Worm (Caenorhabditis elegans) whole organism, L1 larva: ENCODE results near the gene rbm-22.
A peak's percentile ranks its signal among the peaks of the same experiment; 100 is the strongest.

Experiments used
- C04F5.9 ChIP-seq: sonication (generic microtip); optimal IDR thresholded peaks from 2 replicates; lab custom pipeline; 2016; ENCODE audit warnings: missing genetic modification characterization, missing compliant biosample characterization
- C16A3.4 ChIP-seq: fragments of 150-350 bp; optimal IDR thresholded peaks from 2 replicates; lab custom pipeline; 2014; ENCODE audit warnings: missing biosample characterization, missing genetic modification characterization
- Y116A8C.19 ChIP-seq: sonication (generic microtip); optimal IDR thresholded peaks from 2 replicates; lab custom pipeline; 2016; ENCODE audit warnings: missing compliant biosample characterization, missing genetic modification characterization, borderline replicate concordance
- alr-1 ChIP-seq: fragments of 200-800 bp; sonication (Bioruptor generic); optimal IDR thresholded peaks from 2 replicates; lab custom pipeline; 2018; ENCODE audit warnings: borderline replicate concordance, mild to moderate bottlenecking, missing genetic modification characterization, missing compliant biosample characterization
- aly-2 ChIP-seq: fragments of 150-350 bp; optimal IDR thresholded peaks from 2 replicates; lab custom pipeline; 2014; ENCODE audit warnings: missing biosample characterization, missing genetic modification characterization
- ama-1 ChIP-seq: fragments of 150-350 bp; optimal IDR thresholded peaks from 2 replicates; lab custom pipeline; 2014
- ceh-63 ChIP-seq: fragments of 200-800 bp; sonication (Bioruptor generic); optimal IDR thresholded peaks from 2 replicates; lab custom pipeline; 2018; ENCODE audit warnings: mild to moderate bottlenecking, missing genetic modification characterization, missing compliant biosample characterization
- ceh-90 ChIP-seq: sonication (generic microtip); optimal IDR thresholded peaks from 2 replicates; lab custom pipeline; 2016; ENCODE audit warnings: missing genetic modification characterization, missing compliant biosample characterization
- ces-1 ChIP-seq: fragments of 150-350 bp; optimal IDR thresholded peaks from 2 replicates; lab custom pipeline; 2014; ENCODE audit warnings: missing biosample characterization, missing genetic modification reagents, missing genetic modification characterization
- dpl-1 ChIP-seq, 3 experiments: fragments of 150-350 bp in 2 of 3; sonication (generic microtip) in 1 of 3; optimal IDR thresholded peaks; 2 replicates each; lab custom pipeline; 2014 to 2017; ENCODE audit warnings: missing biosample characterization in 3 of 3, missing genetic modification characterization in 3 of 3, missing genetic modification reagents in 3 of 3
- dsc-1 ChIP-seq: sonication (generic microtip); optimal IDR thresholded peaks from 2 replicates; lab custom pipeline; 2016; ENCODE audit warnings: mild to moderate bottlenecking, missing genetic modification characterization, missing compliant biosample characterization
- efl-1 ChIP-seq, 4 experiments: fragments of 150-350 bp; optimal IDR thresholded peaks in 3 of 4; peaks in 1 of 4; 1 replicate in 1 of 4; 2 replicates in 3 of 4; lab custom pipeline; 2014; ENCODE audit warnings: missing biosample characterization in 2 of 4, missing genetic modification characterization in 2 of 4, missing genetic modification reagents in 2 of 4
- efl-3 ChIP-seq: fragments of 200-800 bp; sonication (Bioruptor generic); optimal IDR thresholded peaks from 2 replicates; lab custom pipeline; 2018; ENCODE audit warnings: mild to moderate bottlenecking, missing genetic modification characterization, missing compliant biosample characterization
- egl-13 ChIP-seq: sonication (generic microtip); optimal IDR thresholded peaks from 2 replicates; lab custom pipeline; 2016; ENCODE audit warnings: missing genotype, missing genetic modification reagents, missing genetic modification characterization, missing compliant biosample characterization
- elt-2 ChIP-seq: sonication (generic microtip); optimal IDR thresholded peaks from 2 replicates; lab custom pipeline; 2016; ENCODE audit warnings: missing genetic modification characterization, mild to moderate bottlenecking, inconsistent platforms, missing compliant biosample characterization, missing genetic modification reagents
- fkh-10 ChIP-seq: sonication (generic microtip); optimal IDR thresholded peaks from 2 replicates; lab custom pipeline; 2017; ENCODE audit warnings: missing biosample characterization, missing genetic modification reagents, missing genetic modification characterization
- fkh-8 ChIP-seq: sonication (generic microtip); optimal IDR thresholded peaks from 2 replicates; lab custom pipeline; 2016; ENCODE audit warnings: mild to moderate bottlenecking, missing genetic modification characterization, missing compliant biosample characterization
- grh-1 ChIP-seq: fragments of 200-800 bp; sonication (Bioruptor generic); IDR thresholded peaks from 2 replicates; pipeline ENCODE4 v1.3.6; 2022; ENCODE audit warnings: missing genetic modification reagents, missing genetic modification characterization, missing compliant biosample characterization
- hlh-4 ChIP-seq: sonication (generic microtip); optimal IDR thresholded peaks from 2 replicates; lab custom pipeline; 2016; ENCODE audit warnings: mild to moderate bottlenecking, missing genetic modification characterization, missing compliant biosample characterization
- lin-14 ChIP-seq: fragments of 200-800 bp; sonication (Bioruptor generic); optimal IDR thresholded peaks from 2 replicates; lab custom pipeline; 2018; ENCODE audit warnings: mild to moderate bottlenecking, missing genetic modification characterization, moderate library complexity, missing compliant biosample characterization
- lin-15B ChIP-seq: fragments of 150-350 bp; sonication (generic microtip); optimal IDR thresholded peaks from 3 replicates; lab custom pipeline; 2014; ENCODE audit warnings: missing biosample characterization, missing genetic modification characterization
- lin-35 ChIP-seq, 2 experiments: fragments of 150-350 bp; optimal IDR thresholded peaks; 2 replicates each; lab custom pipeline; 2014; ENCODE audit warnings: missing biosample characterization in 2 of 2, missing genetic modification characterization in 2 of 2, missing genetic modification reagents in 2 of 2
- lin-39 ChIP-seq: fragments of 150-350 bp; optimal IDR thresholded peaks from 2 replicates; lab custom pipeline; 2014; ENCODE audit warnings: missing biosample characterization, missing genetic modification reagents, missing genetic modification characterization
- lsy-2 ChIP-seq, 2 experiments: fragments of 150-350 bp; optimal IDR thresholded peaks; 2 replicates each; lab custom pipeline; 2014; ENCODE audit warnings: missing biosample characterization in 2 of 2, missing genetic modification characterization in 2 of 2
- mab-9 ChIP-seq: fragments of 200-800 bp; sonication (Bioruptor generic); IDR thresholded peaks from 2 replicates; pipeline ENCODE4 v1.3.6; 2022; ENCODE audit warnings: missing genetic modification reagents, missing genetic modification characterization, missing compliant biosample characterization
- mdl-1 ChIP-seq, 2 experiments: fragments of 150-350 bp; optimal IDR thresholded peaks; 2 replicates each; lab custom pipeline; 2014 to 2017; ENCODE audit warnings: missing biosample characterization in 2 of 2, missing genetic modification characterization in 2 of 2, inconsistent platforms in 1 of 2
- mef-2 ChIP-seq: fragments of 150-350 bp; optimal IDR thresholded peaks from 2 replicates; lab custom pipeline; 2014; ENCODE audit warnings: missing biosample characterization, missing genetic modification characterization
- mep-1 ChIP-seq: fragments of 150-350 bp; optimal IDR thresholded peaks from 2 replicates; lab custom pipeline; 2014; ENCODE audit warnings: missing biosample characterization, missing genetic modification characterization
- nhr-19 ChIP-seq: fragments of 200-800 bp; sonication (Bioruptor generic); conservative IDR thresholded peaks from 2 replicates; pipeline ENCODE4 v1.3.6; 2022; ENCODE audit warnings: missing genetic modification characterization, missing compliant biosample characterization
- nhr-28 ChIP-seq: fragments of 150-350 bp; optimal IDR thresholded peaks from 2 replicates; lab custom pipeline; 2014; ENCODE audit warnings: missing biosample characterization, missing genetic modification characterization
- nhr-47 ChIP-seq: sonication (generic microtip); optimal IDR thresholded peaks from 2 replicates; lab custom pipeline; 2016; ENCODE audit warnings: mild to moderate bottlenecking, missing genetic modification characterization, moderate library complexity, missing compliant biosample characterization
- nhr-71 ChIP-seq: sonication (generic microtip); optimal IDR thresholded peaks from 2 replicates; lab custom pipeline; 2016; ENCODE audit warnings: mild to moderate bottlenecking, missing genetic modification characterization, moderate library complexity, missing compliant biosample characterization
- nhr-77 ChIP-seq: fragments of 150-350 bp; optimal IDR thresholded peaks from 2 replicates; lab custom pipeline; 2014; ENCODE audit warnings: missing biosample characterization, missing genetic modification characterization
- nhr-84 ChIP-seq: sonication (generic microtip); optimal IDR thresholded peaks from 2 replicates; lab custom pipeline; 2017; ENCODE audit warnings: missing biosample characterization, missing genetic modification characterization
- pag-3 ChIP-seq: sonication (generic microtip); optimal IDR thresholded peaks from 2 replicates; lab custom pipeline; 2017; ENCODE audit warnings: missing genetic modification characterization, mild to moderate bottlenecking, missing compliant biosample characterization, antibody characterized with exemption, borderline replicate concordance; ENCODE audit not compliant: insufficient read depth
- pax-3 ChIP-seq: fragments of 200-800 bp; sonication (Bioruptor generic); optimal IDR thresholded peaks from 2 replicates; lab custom pipeline; 2018; ENCODE audit warnings: mild to moderate bottlenecking, missing genetic modification characterization, moderate library complexity, missing compliant biosample characterization
- pqm-1 ChIP-seq: sonication (generic microtip); optimal IDR thresholded peaks from 3 replicates; lab custom pipeline; 2017; ENCODE audit warnings: missing biosample characterization, missing genetic modification characterization
- rnt-1 ChIP-seq: sonication (generic microtip); optimal IDR thresholded peaks from 2 replicates; lab custom pipeline; 2016; ENCODE audit warnings: mild to moderate bottlenecking, missing genetic modification characterization, moderate library complexity, missing compliant biosample characterization
- skn-1 ChIP-seq: fragments of 150-350 bp; optimal IDR thresholded peaks from 2 replicates; lab custom pipeline; 2014; ENCODE audit warnings: missing biosample characterization, missing genetic modification characterization
- sup-37 ChIP-seq: fragments of 200-800 bp; sonication (Bioruptor generic); optimal IDR thresholded peaks from 2 replicates; lab custom pipeline; 2018; ENCODE audit warnings: mild to moderate bottlenecking, missing genetic modification characterization, missing compliant biosample characterization
- tlp-1 ChIP-seq: fragments of 150-350 bp; optimal IDR thresholded peaks from 2 replicates; lab custom pipeline; 2014; ENCODE audit warnings: missing biosample characterization, missing genetic modification characterization
- unc-62 ChIP-seq: fragments of 150-350 bp; optimal IDR thresholded peaks from 2 replicates; lab custom pipeline; 2014; ENCODE audit warnings: missing biosample characterization, missing genetic modification reagents, missing genetic modification characterization
- vab-15 ChIP-seq: sonication (generic microtip); optimal IDR thresholded peaks from 2 replicates; lab custom pipeline; 2017; ENCODE audit warnings: missing genotype, mild to moderate bottlenecking, missing genetic modification characterization, missing compliant biosample characterization
- zag-1 ChIP-seq: fragments of 150-350 bp; optimal IDR thresholded peaks from 2 replicates; lab custom pipeline; 2014; ENCODE audit warnings: missing biosample characterization, missing genetic modification characterization
- ztf-11 ChIP-seq, 2 experiments: sonication (generic microtip); optimal IDR thresholded peaks; 2 replicates each; lab custom pipeline; 2016 to 2017; ENCODE audit warnings: missing genetic modification characterization in 2 of 2, missing biosample characterization in 1 of 2, missing compliant biosample characterization in 1 of 2
- ztf-4 ChIP-seq: fragments of 150-350 bp; optimal IDR thresholded peaks from 2 replicates; lab custom pipeline; 2014; ENCODE audit warnings: missing biosample characterization, missing genetic modification characterization

The rbm-22 gene

DNA sequence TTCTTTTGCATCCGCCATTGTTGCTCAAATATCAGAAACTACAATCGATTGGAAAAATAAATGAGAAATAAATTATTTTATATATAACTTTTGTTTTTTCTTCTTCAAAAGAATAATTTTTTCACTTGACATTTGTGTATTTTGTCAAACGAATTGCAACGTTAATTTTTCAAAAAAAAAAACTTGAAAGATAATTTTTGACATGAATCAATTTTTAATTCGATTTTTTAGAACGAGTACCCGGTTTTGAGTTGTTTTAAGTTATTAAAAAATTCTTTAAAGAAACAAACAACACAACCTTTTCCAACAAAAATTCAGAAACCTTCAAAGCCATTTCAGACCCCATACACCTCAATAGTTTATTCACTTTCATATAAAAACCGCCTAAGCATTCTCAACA, 23.1 kb downstream of the rbm-22 start, which contains the start of gene F13E9.5:
Gene F13E9.5, minus strand, starts transcription at position 101 of the 400 bp plus-strand sequence.
- no peak for TF ChIP-seq skn-1 (tag; lab: Kevin White, UChicago)
- no peak for TF ChIP-seq efl-3 (GFP tag; lab: Kevin White, UChicago)
- TF ChIP-seq Y116A8C.19: no peak
- TF ChIP-seq ceh-63 (GFP tag; lab: Kevin White, UChicago): no peak
- no peak for TF ChIP-seq mdl-1 (tag; optimal IDR thresholded peaks at IDR 0.05; lab: Kevin White, UChicago)
- TF ChIP-seq lsy-2 (tag; optimal IDR thresholded peaks at IDR 0.05; lab: Kevin White, UChicago): no peak
- TF ChIP-seq elt-2: no peak
- TF ChIP-seq pag-3 (tag; lab: Kevin White, UChicago): no peak
- TF ChIP-seq egl-13 (tag; lab: Kevin White, UChicago): no peak
- no peak for TF ChIP-seq unc-62
- TF ChIP-seq nhr-28 (tag; lab: Kevin White, UChicago): no peak

DNA sequence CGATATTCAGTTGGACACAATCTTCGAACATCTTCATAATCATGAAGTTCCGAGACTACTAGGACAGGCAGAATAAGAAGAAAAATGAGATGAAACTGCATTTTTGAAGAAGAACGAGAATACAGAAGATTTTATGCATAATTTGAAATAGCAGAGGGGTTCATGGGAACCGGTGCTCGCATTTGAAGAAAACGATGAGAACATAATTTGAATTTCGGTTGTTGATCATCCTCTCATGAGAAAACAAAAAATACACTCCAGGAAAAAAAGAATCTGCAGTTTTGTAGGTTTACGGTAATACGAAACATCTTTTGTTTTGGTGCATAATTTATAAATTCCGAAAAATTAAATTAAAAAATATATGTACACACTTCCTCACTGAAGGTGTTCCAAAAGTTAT, 24.7 kb downstream of the rbm-22 start, which contains the start of gene srlf-11:
Gene srlf-11, minus strand, starts transcription at position 101 of the 400 bp plus-strand sequence.
- TF ChIP-seq hlh-4: no peak
- TF ChIP-seq sup-37 (GFP tag; lab: Kevin White, UChicago): no peak
- TF ChIP-seq dpl-1 (GFP tag; optimal IDR thresholded peaks at IDR 0.05; lab: Kevin White, UChicago): no peak
- TF ChIP-seq mep-1: no peak
- no peak for TF ChIP-seq aly-2 (tag; lab: Kevin White, UChicago)
- no peak for TF ChIP-seq C04F5.9 (tag; lab: Kevin White, UChicago)
- TF ChIP-seq efl-3 (GFP tag; lab: Kevin White, UChicago): no peak
- TF ChIP-seq lin-15B (tag; lab: Kevin White, UChicago): no peak
- no peak for TF ChIP-seq C16A3.4
- TF ChIP-seq lin-35 (GFP tag; optimal IDR thresholded peaks at IDR 0.05; lab: Kevin White, UChicago): no peak
- no peak for TF ChIP-seq rnt-1
- TF ChIP-seq elt-2: no peak
- TF ChIP-seq grh-1 (GFP tag; lab: Robert Waterston, UW): no peak
- no peak for TF ChIP-seq efl-1 (optimal IDR thresholded peaks at IDR 0.05; lab: Kevin White, UChicago)
- no peak for TF ChIP-seq efl-1 (GFP tag; optimal IDR thresholded peaks at IDR 0.05 in 1 of 2; lab: Kevin White, UChicago)
- no peak for TF ChIP-seq fkh-8 (tag; lab: Kevin White, UChicago)
- no peak for TF ChIP-seq nhr-77 (tag; lab: Kevin White, UChicago)
- TF ChIP-seq dsc-1 (tag; lab: Kevin White, UChicago): no peak
- TF ChIP-seq, all 84 proteins: peak for 0

DNA sequence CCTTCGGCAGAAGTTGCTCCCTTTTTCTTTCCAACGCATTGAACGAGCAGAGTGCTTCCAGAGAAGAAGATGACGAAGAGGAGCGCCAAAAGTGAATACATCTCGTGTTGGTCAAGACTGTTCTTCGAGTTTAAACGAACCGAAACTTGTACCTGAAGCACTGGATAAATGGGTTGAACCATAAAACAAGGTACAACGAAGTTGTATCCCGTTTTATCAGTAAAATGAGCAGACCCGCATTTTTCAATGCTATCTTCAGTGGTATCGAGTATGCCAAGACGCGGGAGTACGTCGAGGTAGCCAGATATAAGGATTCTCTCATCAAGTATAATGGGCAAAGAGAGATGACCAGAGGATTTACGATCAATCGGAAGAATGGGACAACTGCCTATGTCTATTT, 26.1 kb downstream of the rbm-22 start, which contains the start of gene F13E9.16:
Gene F13E9.16, minus strand, starts transcription at position 101 of the 400 bp plus-strand sequence.
- TF ChIP-seq alr-1 (tag; lab: Kevin White, UChicago) (no peak), skn-1 (tag; lab: Kevin White, UChicago) (no peak), vab-15 (tag; lab: Kevin White, UChicago) (no peak), lin-35 (GFP tag; optimal IDR thresholded peaks at IDR 0.05; lab: Kevin White, UChicago) (no peak), nhr-19 (GFP tag; lab: Robert Waterston, UW) (no peak), ama-1 (lab: Kevin White, UChicago) (no peak), nhr-47 (tag; lab: Kevin White, UChicago) (no peak), ztf-4 (no peak), mef-2 (no peak), ceh-90 (tag; lab: Kevin White, UChicago) (no peak), mab-9 (GFP tag; lab: Robert Waterston, UW) (no peak)

DNA sequence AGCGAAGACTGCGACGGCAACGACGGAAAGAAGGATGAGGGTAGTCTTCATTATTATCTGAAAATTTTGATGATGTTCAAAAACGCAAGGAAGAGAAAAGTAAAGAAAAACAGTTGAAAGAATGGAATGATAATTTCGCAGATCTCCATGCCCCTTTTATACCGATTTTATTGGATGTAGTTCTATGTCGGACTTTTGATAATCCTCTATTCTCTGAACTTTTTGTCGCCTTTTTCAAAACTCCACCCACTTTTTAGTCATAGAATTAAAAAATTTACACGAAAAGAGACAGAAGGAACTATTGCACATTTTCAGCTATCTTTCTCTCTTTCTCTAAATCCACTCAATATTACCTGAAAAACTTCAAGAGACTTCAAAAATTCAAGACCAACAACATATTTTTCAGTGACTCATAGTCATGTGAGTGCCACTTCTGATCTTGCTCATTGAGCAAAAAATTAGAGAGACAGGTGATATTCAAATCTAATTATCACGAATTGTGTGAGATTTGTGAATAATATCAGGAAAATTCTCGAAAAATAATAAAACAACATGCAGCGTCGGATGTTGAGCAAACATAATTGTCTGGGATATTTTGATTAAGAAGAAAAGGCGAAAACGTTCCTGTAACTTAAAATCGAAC, 28.7 kb downstream of the rbm-22 start, which contains the start of gene F13E9.15:
Gene F13E9.15, minus strand, starts transcription at position 51 of the 643 bp plus-strand sequence.
- TF ChIP-seq fkh-10 (GFP tag; lab: Kevin White, UChicago) (peak; percentile 17), lin-39 (tag; lab: Kevin White, UChicago) (no peak), ceh-90 (tag; lab: Kevin White, UChicago) (peak; percentile 36), mep-1 (no peak), nhr-71 (tag; lab: Kevin White, UChicago) (peak; percentile 71), lin-14 (GFP tag; lab: Kevin White, UChicago) (no peak), tlp-1 (tag; lab: Kevin White, UChicago) (no peak), ces-1 (GFP tag; lab: Kevin White, UChicago) (no peak), nhr-84 (tag; lab: Kevin White, UChicago) (no peak), zag-1 (no peak), ztf-11 (tag; optimal IDR thresholded peaks at IDR 0.05; lab: Kevin White, UChicago) (no peak), dsc-1 (tag; lab: Kevin White, UChicago) (no peak), hlh-4 (peak; percentile 96), alr-1 (tag; lab: Kevin White, UChicago) (no peak), pax-3 (no peak), dpl-1 (GFP tag; optimal IDR thresholded peaks at IDR 0.05; lab: Kevin White, UChicago) (no peak), pqm-1 (tag; lab: Kevin White, UChicago) (no peak)
